Worm (Caenorhabditis elegans): ENCODE results near the gene K05F6.14.

ce11 chrII:1560839-1561238, 1.1 kb upstream of the K05F6.14 start:
- no peak for TF ChIP-seq W03F9.2 (tag; optimal IDR thresholded peaks at IDR 0.05)
- no peak for TF ChIP-seq dao-5 (tag; optimal IDR thresholded peaks at IDR 0.05)
